Fruit fly (Drosophila melanogaster): ENCODE data around the gene CG4287.
A peak's percentile ranks its signal among the peaks of the same experiment; 100 is the strongest.

Gene CG4287

dm6 chr3R:16004691-16005474 is 41.2 kb upstream of the CG4287 start (continued):
- TF ChIP-seq CG2889 (GFP tag; IDR thresholded peaks at IDR 0.05): no peak
- TF ChIP-seq sob (GFP tag; IDR thresholded peaks at IDR 0.05): peak; percentile 22; the same call in 1 of the 2 replicates
- TF ChIP-seq salm (tag; optimal IDR thresholded peaks at IDR 0.05): peak; percentile 37
- peak; percentile 99 for TF ChIP-seq cwo (GFP tag; optimal IDR thresholded peaks at IDR 0.05)
- TF ChIP-seq Mes4 (GFP tag; optimal IDR thresholded peaks at IDR 0.05): no peak
- TF ChIP-seq Med (GFP tag): peak; percentile 85
- TF ChIP-seq schlank (tag; optimal IDR thresholded peaks at IDR 0.05): peak; percentile 27
- peak; percentile 97 for TF ChIP-seq CG10543 (GFP tag; optimal IDR thresholded peaks at IDR 0.05)
- TF ChIP-seq ranshi (GFP tag; IDR thresholded peaks at IDR 0.05): 0 out of 2 replicates have a peak, but pooled peaks have one; percentile 18
- peak; percentile 15 for TF ChIP-seq CG1832 (GFP tag; optimal IDR thresholded peaks at IDR 0.05)
- peak; percentile 81 for TF ChIP-seq CG34376 (GFP tag; optimal IDR thresholded peaks at IDR 0.05)
- TF ChIP-seq CG15514 (GFP tag; optimal IDR thresholded peaks at IDR 0.05): peak; percentile 34
- no peak for TF ChIP-seq lov (optimal IDR thresholded peaks at IDR 0.05)
- TF ChIP-seq lov (GFP tag; IDR thresholded peaks at IDR 0.05): no peak
- peak; percentile 87 for TF ChIP-seq exex (tag; optimal IDR thresholded peaks at IDR 0.05)
- peak; percentile 12 for TF ChIP-seq MTF-1 (GFP tag; optimal IDR thresholded peaks at IDR 0.05; ENCODE audit: borderline replicate concordance)
- TF ChIP-seq cg (GFP tag; optimal IDR thresholded peaks at IDR 0.05): peak; percentile 60
- peak; percentile 25; the same call in 1 of the 2 replicates for TF ChIP-seq MBD-R2 (GFP tag; IDR thresholded peaks at IDR 0.05)
- 0 out of 2 replicates have a peak, but pooled peaks have one; percentile 22 for TF ChIP-seq Scr (GFP tag; IDR thresholded peaks at IDR 0.05; ENCODE audit: partially characterized antibody)
- no peak for TF ChIP-seq Max (GFP tag; optimal IDR thresholded peaks at IDR 0.05)
- TF ChIP-seq CG8281 (tag; optimal IDR thresholded peaks at IDR 0.05): peak; percentile 10
- peak; percentile 88 for TF ChIP-seq sd (tag; optimal IDR thresholded peaks at IDR 0.05)
- peak; percentile 72 for TF ChIP-seq HmgZ (tag; optimal IDR thresholded peaks at IDR 0.05)
- no peak for TF ChIP-seq CG11696 (GFP tag; IDR thresholded peaks at IDR 0.05)
- peak; percentile 69 for TF ChIP-seq B-H2 (GFP tag; optimal IDR thresholded peaks at IDR 0.05)
- TF ChIP-seq CG18599 (GFP tag; optimal IDR thresholded peaks at IDR 0.05): peak; percentile 66
- TF ChIP-seq Asciz (GFP tag; optimal IDR thresholded peaks at IDR 0.05): peak; percentile 37
- peak; percentile 48 for TF ChIP-seq grn (GFP tag; optimal IDR thresholded peaks at IDR 0.05)
- no peak for TF ChIP-seq CG7963 (GFP tag; IDR thresholded peaks at IDR 0.05; ENCODE audit: partially characterized antibody)
- peak; percentile 62 for TF ChIP-seq CG2678 (tag; optimal IDR thresholded peaks at IDR 0.05)
- 0 out of 2 replicates have a peak, but pooled peaks have one; percentile 22 for TF ChIP-seq CG32767 (GFP tag; IDR thresholded peaks at IDR 0.05)
- TF ChIP-seq Drgx (GFP tag; IDR thresholded peaks at IDR 0.05): no peak
- TF ChIP-seq pum (GFP tag; optimal IDR thresholded peaks at IDR 0.05): no peak
- peak; percentile 57 for TF ChIP-seq CG17912 (GFP tag; optimal IDR thresholded peaks at IDR 0.05)
- TF ChIP-seq CG7745 (tag; optimal IDR thresholded peaks at IDR 0.05): no peak
- TF ChIP-seq sens (GFP tag): peak; percentile 82
- peak; percentile 39; the same call in 1 of the 2 replicates for TF ChIP-seq Rfx (GFP tag; IDR thresholded peaks at IDR 0.05)
- no peak for TF ChIP-seq Dek (tag; optimal IDR thresholded peaks at IDR 0.05)
- peak; percentile 7 for TF ChIP-seq Ets65A (GFP tag)
- no peak for TF ChIP-seq Mrtf (GFP tag; IDR thresholded peaks at IDR 0.05)
- TF ChIP-seq ash1 (GFP tag; optimal IDR thresholded peaks at IDR 0.05): peak; percentile 36
- no peak for TF ChIP-seq Hmx (GFP tag; optimal IDR thresholded peaks at IDR 0.05)
- peak; percentile 15 for TF ChIP-seq pros (GFP tag; optimal IDR thresholded peaks at IDR 0.05)
- no peak for TF ChIP-seq Chrac-16 (GFP tag; optimal IDR thresholded peaks at IDR 0.05)
- no peak for TF ChIP-seq CG5953 (GFP tag; IDR thresholded peaks at IDR 0.05)
- TF ChIP-seq CG42726 (GFP tag; IDR thresholded peaks at IDR 0.05; ENCODE audit: partially characterized antibody): no peak
- TF ChIP-seq Hmr (GFP tag; optimal IDR thresholded peaks at IDR 0.05): peak; percentile 39
- TF ChIP-seq CG17361 (GFP tag; IDR thresholded peaks at IDR 0.05): no peak
